Fruit fly (Drosophila melanogaster) S2 (cell line): ENCODE data around the gene Or67c.

Experiments
- CG8478 ChIP-seq: fragments of >200 bp; optimal IDR thresholded peaks from 2 replicates; lab custom pipeline; 2018
- CTCF ChIP-seq, 2 experiments: fragments of >200 bp; optimal IDR thresholded peaks; 2 replicates each; lab custom pipeline; 2018

- no peak for TF ChIP-seq CG8478 (lab: Kevin White, UChicago)
- peak; percentile 91 to 94 for TF ChIP-seq CTCF (optimal IDR thresholded peaks at IDR 0.05; lab: Kevin White, UChicago)
Observed at dm6 chr3L:10246226-10246778, 1.8 kb upstream of the Or67c start.
